Fruit fly (Drosophila melanogaster): ENCODE measurements around the gene CG6610.

Gene CG6610

DNA sequence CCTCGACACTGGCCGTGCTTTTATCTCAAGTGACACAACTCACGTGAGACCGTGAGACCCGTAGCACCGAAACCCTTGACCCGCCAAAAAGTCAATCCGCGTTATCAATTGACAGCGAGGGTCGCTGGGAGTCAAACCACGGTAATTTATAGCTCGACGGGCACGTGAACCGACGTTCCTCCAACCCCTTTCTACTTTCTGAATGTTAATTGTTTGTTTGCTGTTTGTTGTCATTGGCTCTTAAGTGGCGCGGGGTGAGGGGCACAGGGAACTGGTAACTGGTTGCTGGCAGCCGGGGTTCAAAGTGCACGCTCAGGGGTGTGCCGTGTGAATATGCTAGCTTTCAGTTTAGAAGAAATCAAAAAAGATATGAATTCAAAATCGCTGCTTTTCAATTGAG lies 31.4 kb downstream of the CG6610 start:
- no peak for TF ChIP-seq usp (GFP tag; optimal IDR thresholded peaks at IDR 0.05)
- TF ChIP-seq woc (GFP tag; optimal IDR thresholded peaks at IDR 0.05) = no peak
- TF ChIP-seq pan (optimal IDR thresholded peaks at IDR 0.05) = no peak
- TF ChIP-seq dmrt93B (GFP tag; optimal IDR thresholded peaks at IDR 0.05) = no peak
- TF ChIP-seq h (GFP tag; optimal IDR thresholded peaks at IDR 0.05) = no peak
- TF ChIP-seq br (GFP tag; optimal IDR thresholded peaks at IDR 0.05) = no peak
- no peak for TF ChIP-seq lola (GFP tag; optimal IDR thresholded peaks at IDR 0.05)
- no peak for TF ChIP-seq rgr (GFP tag; optimal IDR thresholded peaks at IDR 0.05)
- TF ChIP-seq OdsH (GFP tag; optimal IDR thresholded peaks at IDR 0.05) = no peak

DNA sequence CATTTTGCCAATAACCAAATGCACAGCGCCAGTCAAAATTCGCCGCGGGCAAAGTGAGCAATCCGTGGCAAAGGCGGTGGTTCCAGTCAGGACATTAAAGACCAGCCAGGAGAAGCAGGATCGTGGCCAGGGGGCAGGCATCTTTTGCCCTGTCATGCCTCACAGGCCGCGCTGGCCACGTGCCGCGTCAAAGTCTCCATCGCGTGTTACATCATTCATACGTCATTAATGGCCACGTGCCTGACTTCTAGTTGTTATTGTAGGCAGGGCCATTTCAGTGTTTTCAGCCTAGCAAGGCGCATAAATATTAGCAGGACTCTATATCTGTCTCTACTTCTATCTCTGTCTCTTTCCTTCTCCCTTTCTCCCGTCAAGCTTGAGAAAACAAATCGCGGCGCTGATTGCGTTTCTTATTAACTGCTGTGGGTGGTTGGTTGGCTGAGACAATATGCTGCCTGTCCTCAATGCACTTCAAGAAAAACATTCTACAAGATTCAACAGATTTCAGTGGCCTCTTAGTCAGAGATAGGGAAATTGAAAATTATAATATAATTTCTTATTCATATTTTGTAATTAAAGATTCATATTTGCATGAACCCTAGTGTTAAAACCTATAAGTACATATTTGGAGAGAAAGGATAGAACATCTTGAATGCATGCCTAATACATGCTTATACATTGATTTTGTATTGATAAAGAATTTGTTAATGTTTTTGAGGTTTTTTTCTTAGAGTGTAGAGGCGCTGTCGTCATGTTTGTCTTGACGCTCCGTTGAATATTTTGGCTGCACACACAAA lies 33.1 kb downstream of the CG6610 start:
- TF ChIP-seq dsf (GFP tag; optimal IDR thresholded peaks at IDR 0.05; ENCODE audit: borderline replicate concordance) (no peak), Sp1 (GFP tag; optimal IDR thresholded peaks at IDR 0.05) (no peak), dl (GFP tag; optimal IDR thresholded peaks at IDR 0.05; ENCODE audit: insufficient read depth in 1 of 2, partially characterized antibody in 2 of 2) (no peak), Vsx2 (GFP tag; optimal IDR thresholded peaks at IDR 0.05; ENCODE audit: partially characterized antibody) (no peak), jim (GFP tag; optimal IDR thresholded peaks at IDR 0.05) (no peak)

DNA sequence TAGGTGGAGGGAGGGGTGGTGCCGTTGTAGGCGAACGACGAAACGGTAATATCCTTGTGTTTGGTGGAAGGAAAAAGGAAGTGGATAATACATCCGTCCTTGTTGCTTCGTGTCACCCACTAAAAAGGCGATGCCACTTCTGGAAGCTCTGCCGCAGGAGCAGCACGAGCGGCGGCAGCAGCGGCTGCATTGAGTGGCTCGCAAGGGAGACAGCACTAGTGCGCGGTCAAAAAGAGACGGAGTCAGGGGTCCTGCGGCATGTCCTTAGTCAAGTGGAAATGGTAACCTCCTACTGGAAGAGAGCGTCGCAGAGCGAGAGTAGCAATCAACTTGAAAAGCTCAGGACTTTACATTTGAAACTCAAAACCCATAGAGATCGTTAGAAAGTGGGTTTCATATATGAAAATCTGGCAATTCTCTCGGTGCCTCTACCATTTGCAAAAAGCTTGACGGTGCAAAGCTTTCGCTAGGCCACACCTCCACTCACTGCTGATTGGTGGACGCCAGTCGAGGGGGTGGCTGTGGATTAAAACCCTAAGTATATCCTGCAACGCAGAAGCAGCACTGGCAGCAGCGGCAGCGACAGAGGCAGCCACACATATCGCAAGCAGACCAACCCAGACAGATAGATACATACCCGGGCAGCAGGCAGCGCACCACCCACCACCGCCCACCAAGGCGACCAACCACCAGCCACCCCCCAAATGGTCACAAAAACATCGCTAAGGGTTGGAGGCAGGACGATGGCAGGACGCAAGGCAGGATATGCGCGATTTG lies 35.5 kb downstream of the CG6610 start:
- TF ChIP-seq brk (GFP tag; optimal IDR thresholded peaks at IDR 0.05) = no peak
- TF ChIP-seq foxo (GFP tag; optimal IDR thresholded peaks at IDR 0.05) = no peak
- no peak for TF ChIP-seq Mio (GFP tag; optimal IDR thresholded peaks at IDR 0.05)
- TF ChIP-seq HLH106 (tag; optimal IDR thresholded peaks at IDR 0.05) = no peak
- no peak for TF ChIP-seq Hr78 (GFP tag; optimal IDR thresholded peaks at IDR 0.05)
- TF ChIP-seq dsf (GFP tag; optimal IDR thresholded peaks at IDR 0.05; ENCODE audit: borderline replicate concordance) = no peak
- no peak for TF ChIP-seq sage (GFP tag; optimal IDR thresholded peaks at IDR 0.05)
- TF ChIP-seq CG32264 (GFP tag; optimal IDR thresholded peaks at IDR 0.05) = no peak
- no peak for TF ChIP-seq Abd-B (GFP tag; optimal IDR thresholded peaks at IDR 0.05)
- TF ChIP-seq jim (GFP tag; optimal IDR thresholded peaks at IDR 0.05) = no peak
- no peak for TF ChIP-seq lola (GFP tag; optimal IDR thresholded peaks at IDR 0.05)
- no peak for TF ChIP-seq OdsH (GFP tag; optimal IDR thresholded peaks at IDR 0.05)
- no peak for TF ChIP-seq Rel (GFP tag; optimal IDR thresholded peaks at IDR 0.05)
- TF ChIP-seq Rel (tag; optimal IDR thresholded peaks at IDR 0.05) = no peak
- no peak for TF ChIP-seq pan (optimal IDR thresholded peaks at IDR 0.05)

DNA sequence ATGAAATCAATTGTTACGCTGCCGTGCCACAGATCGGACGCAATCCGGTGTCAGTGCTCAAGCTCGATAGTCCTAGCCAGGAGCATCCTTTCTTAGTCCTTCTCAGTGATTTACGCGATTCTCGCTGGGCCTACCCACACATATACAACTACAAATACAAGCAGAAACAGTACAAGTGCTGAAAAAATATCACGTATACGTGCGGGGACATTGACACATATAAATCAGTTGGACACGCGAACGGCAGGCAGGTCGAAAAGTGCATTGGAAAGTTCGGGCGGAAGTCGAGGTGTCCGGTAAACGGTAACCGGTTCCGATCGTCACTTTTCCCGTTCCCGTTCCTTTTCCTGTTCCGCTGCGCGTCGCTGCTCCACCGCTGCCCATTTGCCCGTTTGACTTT lies 36.1 kb downstream of the CG6610 start:
- TF ChIP-seq Vsx2 (GFP tag; optimal IDR thresholded peaks at IDR 0.05; ENCODE audit: partially characterized antibody) (no peak), foxo (GFP tag; optimal IDR thresholded peaks at IDR 0.05) (no peak), tai (GFP tag; optimal IDR thresholded peaks at IDR 0.05) (no peak), Dif (GFP tag; optimal IDR thresholded peaks at IDR 0.05; ENCODE audit: partially characterized antibody) (no peak), GATAd (GFP tag; optimal IDR thresholded peaks at IDR 0.05) (no peak), lola (GFP tag; optimal IDR thresholded peaks at IDR 0.05) (no peak), CG32264 (GFP tag; optimal IDR thresholded peaks at IDR 0.05) (no peak), OdsH (GFP tag; optimal IDR thresholded peaks at IDR 0.05) (no peak), dsf (GFP tag; optimal IDR thresholded peaks at IDR 0.05; ENCODE audit: borderline replicate concordance) (no peak), sv (GFP tag; optimal IDR thresholded peaks at IDR 0.05) (no peak), Myc (optimal IDR thresholded peaks at IDR 0.05) (no peak), jim (GFP tag; optimal IDR thresholded peaks at IDR 0.05) (no peak), woc (GFP tag; optimal IDR thresholded peaks at IDR 0.05) (no peak), Jra (GFP tag; optimal IDR thresholded peaks at IDR 0.05) (no peak), Rel (GFP tag; optimal IDR thresholded peaks at IDR 0.05) (no peak), Rel (tag; optimal IDR thresholded peaks at IDR 0.05) (no peak), ey (GFP tag; optimal IDR thresholded peaks at IDR 0.05) (no peak), Dfd (GFP tag; optimal IDR thresholded peaks at IDR 0.05) (no peak), Hnf4 (GFP tag; optimal IDR thresholded peaks at IDR 0.05) (no peak)
